Worm (Caenorhabditis elegans) whole organism, L4 larva: ENCODE results near the gene wrk-1.

Experiments
- aha-1 ChIP-seq: fragments of 150-350 bp; peaks from one replicate; lab custom pipeline; 2014; ENCODE audit warnings: missing biosample characterization, missing genetic modification characterization
- ceh-82 ChIP-seq: sonication (generic microtip); optimal IDR thresholded peaks from 2 replicates; lab custom pipeline; 2017; ENCODE audit warnings: missing biosample characterization, missing genetic modification characterization
- hmg-1.1 ChIP-seq: fragments of 200-800 bp; sonication (Bioruptor generic); IDR thresholded peaks from 2 replicates; pipeline ENCODE4 v1.3.6; 2022; ENCODE audit warnings: missing genetic modification reagents, missing genetic modification characterization, missing compliant biosample characterization
- nhr-11 ChIP-seq: fragments of 150-350 bp; optimal IDR thresholded peaks from 2 replicates; lab custom pipeline; 2014; ENCODE audit warnings: missing biosample characterization, missing genetic modification characterization
- tag-97 ChIP-seq: fragments of 200-800 bp; sonication (Bioruptor generic); IDR thresholded peaks from 2 replicates; pipeline ENCODE4 v1.3.6; 2022; ENCODE audit warnings: missing genetic modification characterization, missing compliant biosample characterization
- unc-39 ChIP-seq: sonication (generic microtip); optimal IDR thresholded peaks from 2 replicates; lab custom pipeline; 2017; ENCODE audit warnings: missing biosample characterization, missing genetic modification characterization

- TF ChIP-seq hmg-1.1 (GFP tag; lab: Robert Waterston, UW), result no peak
- TF ChIP-seq tag-97 (GFP tag; lab: Robert Waterston, UW), result no peak
- TF ChIP-seq aha-1 (tag; lab: Kevin White, UChicago), result no peak
- no peak for TF ChIP-seq unc-39 (tag; lab: Kevin White, UChicago)
- TF ChIP-seq nhr-11, result no peak
- no peak for TF ChIP-seq ceh-82
Observed at ce11 chrX:8428319-8428888, 36.0 kb upstream of the wrk-1 start, which contains the start of gene F08F1.3.
